Fruit fly (Drosophila melanogaster) whole organism, adult: Measurements from ENCODE around the gene unc80.

ENCODE experiments used
- CG11617 ChIP-seq: fragments of 200-800 bp; sonication (Bioruptor generic); optimal IDR thresholded peaks from 2 replicates; lab custom pipeline; 2017; ENCODE audit warnings: mild to moderate bottlenecking, missing biosample characterization, missing genetic modification reagents, missing genetic modification characterization
- CG12768 ChIP-seq: fragments of 200-800 bp; sonication (Bioruptor generic); optimal IDR thresholded peaks from 2 replicates; lab custom pipeline; 2017; ENCODE audit warnings: missing biosample characterization, missing genetic modification characterization, mild to moderate bottlenecking, moderate library complexity, missing genetic modification reagents
- CG14711 ChIP-seq: fragments of 200-800 bp; sonication (Bioruptor generic); optimal IDR thresholded peaks from 2 replicates; lab custom pipeline; 2018; ENCODE audit warnings: missing biosample characterization, mild to moderate bottlenecking, missing genetic modification characterization, moderate library complexity
- CG1620 ChIP-seq: fragments of 200-800 bp; sonication (Bioruptor generic); optimal IDR thresholded peaks from 2 replicates; lab custom pipeline; 2016; ENCODE audit warnings: missing biosample characterization, missing genetic modification characterization
- CG33017 ChIP-seq: fragments of 200-800 bp; sonication (Bioruptor generic); optimal IDR thresholded peaks from 2 replicates; lab custom pipeline; 2018; ENCODE audit warnings: missing biosample characterization, mild to moderate bottlenecking, missing genetic modification characterization, moderate library complexity
- CG5204 ChIP-seq: fragments of 200-800 bp; sonication (Bioruptor generic); optimal IDR thresholded peaks from 2 replicates; lab custom pipeline; 2016; ENCODE audit warnings: missing biosample characterization, missing genetic modification characterization
- CG7101 ChIP-seq: fragments of 200-800 bp; sonication (Bioruptor generic); optimal IDR thresholded peaks from 2 replicates; lab custom pipeline; 2018; ENCODE audit warnings: missing biosample characterization, mild to moderate bottlenecking, missing genetic modification characterization, moderate library complexity
- Clk ChIP-seq: fragments of 200-800 bp; sonication (Bioruptor generic); optimal IDR thresholded peaks from 2 replicates; lab custom pipeline; 2017; ENCODE audit warnings: missing biosample characterization, missing genetic modification characterization
- Crg-1 ChIP-seq: fragments of 200-800 bp; sonication (Bioruptor generic); optimal IDR thresholded peaks from 2 replicates; lab custom pipeline; 2016; ENCODE audit warnings: missing biosample characterization, missing genetic modification characterization
- Hr96 ChIP-seq: fragments of 200-800 bp; sonication (Bioruptor generic); optimal IDR thresholded peaks from 2 replicates; lab custom pipeline; 2016; ENCODE audit warnings: missing biosample characterization, missing genetic modification characterization
- Mnt ChIP-seq: fragments of 200-800 bp; sonication (Bioruptor generic); optimal IDR thresholded peaks from 2 replicates; lab custom pipeline; 2016; ENCODE audit warnings: missing biosample characterization, mild to moderate bottlenecking, missing genetic modification characterization
- bab1 ChIP-seq: fragments of 200-800 bp; sonication (Bioruptor generic); optimal IDR thresholded peaks from 3 replicates; lab custom pipeline; 2019; ENCODE audit warnings: missing biosample characterization, mild to moderate bottlenecking, missing genetic modification characterization, moderate library complexity
- cic ChIP-seq: fragments of 200-800 bp; sonication (Bioruptor generic); optimal IDR thresholded peaks from 2 replicates; lab custom pipeline; 2017; ENCODE audit warnings: missing biosample characterization, mild to moderate bottlenecking, missing genetic modification characterization, moderate library complexity
- cnc ChIP-seq, 2 experiments: fragments of >200 bp; optimal IDR thresholded peaks; 2 replicates each; lab custom pipeline; 2017
- kay ChIP-seq: fragments of 200-800 bp; sonication (Bioruptor generic); peaks from one replicate; lab custom pipeline; 2016; ENCODE audit warnings: missing biosample characterization, missing genetic modification characterization, borderline replicate concordance
- ovo ChIP-seq: fragments of 200-800 bp; sonication (Bioruptor generic); optimal IDR thresholded peaks from 2 replicates; lab custom pipeline; 2016; ENCODE audit warnings: missing biosample characterization, missing genetic modification characterization
- pad ChIP-seq: fragments of 200-800 bp; sonication (Bioruptor generic); optimal IDR thresholded peaks from 3 replicates; lab custom pipeline; 2017; ENCODE audit warnings: missing biosample characterization, missing genetic modification characterization, mild to moderate bottlenecking, moderate library complexity, missing genetic modification reagents
- tj ChIP-seq: fragments of 200-800 bp; sonication (Bioruptor generic); optimal IDR thresholded peaks from 3 replicates; lab custom pipeline; 2017; ENCODE audit warnings: missing biosample characterization, mild to moderate bottlenecking, missing genetic modification characterization, moderate library complexity
- toe ChIP-seq: fragments of 200-800 bp; sonication (Bioruptor generic); optimal IDR thresholded peaks from 2 replicates; lab custom pipeline; 2016; ENCODE audit warnings: missing biosample characterization, missing genetic modification characterization

The unc80 gene

DNA sequence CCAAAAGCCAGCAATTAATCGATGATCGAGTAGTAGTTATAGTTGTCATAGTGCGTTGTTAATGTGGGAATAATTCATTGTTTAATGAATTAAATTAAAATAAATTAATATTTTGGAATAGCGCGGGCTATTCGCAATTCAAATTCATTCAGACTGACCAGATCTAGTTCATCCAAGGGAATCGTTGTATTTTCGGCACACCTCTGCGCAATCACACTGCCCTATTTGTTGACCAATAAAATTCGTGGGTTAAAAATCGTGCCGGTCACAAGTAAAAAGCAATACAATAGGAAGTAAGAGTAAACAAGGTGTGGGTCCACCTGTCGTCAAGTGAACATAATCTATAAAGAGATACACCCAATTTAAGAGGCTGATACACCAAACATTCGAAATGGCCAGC lies 16.8 kb downstream of the unc80 start, which contains the start of gene CG12883:
TSS of gene CG12883 (plus strand) at position 273 of the 400 bp plus-strand sequence.
- TF ChIP-seq bab1 (GFP tag; lab: Kevin White, UChicago): peak; percentile 43
- TF ChIP-seq CG14711 (tag; lab: Kevin White, UChicago): no peak

DNA sequence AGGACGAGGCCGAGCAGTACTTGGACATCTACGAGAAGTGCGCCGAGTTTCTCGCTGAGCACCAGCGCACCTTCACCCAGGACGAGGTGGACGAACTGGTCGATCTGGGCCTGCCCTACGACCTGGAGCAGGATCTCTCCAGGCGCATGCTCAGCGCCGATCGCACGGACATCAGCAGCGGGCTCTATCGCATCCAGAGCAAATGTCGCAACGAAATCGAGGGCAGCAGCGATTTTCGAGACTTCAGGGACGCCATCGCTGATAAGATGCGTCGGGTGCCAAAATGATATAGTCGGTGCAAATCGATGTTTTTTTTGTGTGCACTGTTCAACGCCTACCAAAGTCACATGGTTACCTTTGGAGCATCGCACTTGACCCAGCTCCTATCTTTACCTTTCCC lies 17.4 kb downstream of the unc80 start:
- TF ChIP-seq kay (GFP tag; lab: Kevin White, UChicago) (no peak), toe (GFP tag; lab: Kevin White, UChicago) (no peak), Crg-1 (no peak), CG1620 (GFP tag; lab: Kevin White, UChicago) (no peak), CG12768 (GFP tag; lab: Kevin White, UChicago) (no peak), CG7101 (tag; lab: Kevin White, UChicago) (no peak), CG11617 (no peak), cic (GFP tag; lab: Kevin White, UChicago) (no peak), CG33017 (no peak)

DNA sequence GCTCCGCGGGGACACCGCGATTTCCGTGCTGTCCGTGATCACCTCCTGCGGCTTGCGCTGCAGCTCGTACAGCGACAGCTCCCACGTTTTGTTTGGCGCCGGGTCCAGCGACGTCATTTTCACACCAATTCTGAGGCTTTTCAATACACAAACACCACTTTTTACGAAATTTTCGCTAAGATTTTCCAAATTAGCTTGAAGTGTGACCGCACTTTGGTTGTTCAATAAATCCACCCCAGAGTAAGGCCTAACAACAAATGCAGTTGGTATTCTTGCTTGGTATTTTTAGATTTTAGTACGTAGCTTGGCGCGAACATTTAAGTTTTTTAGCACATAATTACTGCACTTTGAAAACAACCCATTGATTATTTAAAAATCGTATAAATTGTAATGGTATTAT lies 19.6 kb downstream of the unc80 start, which contains the start of gene Sce:
TSS of gene Sce (minus strand) at position 231 of the 400 bp plus-strand sequence.
- TF ChIP-seq CG5204 (GFP tag; lab: Kevin White, UChicago): no peak
- TF ChIP-seq CG11617: no peak
- no peak for TF ChIP-seq CG7101 (tag; lab: Kevin White, UChicago)
- TF ChIP-seq tj (GFP tag; lab: Kevin White, UChicago): no peak
- no peak for TF ChIP-seq CG14711 (tag; lab: Kevin White, UChicago)
- TF ChIP-seq kay (GFP tag; lab: Kevin White, UChicago): no peak
- TF ChIP-seq ovo (GFP tag; lab: Kevin White, UChicago): no peak
- TF ChIP-seq CG12768 (GFP tag; lab: Kevin White, UChicago): no peak
- TF ChIP-seq cnc (optimal IDR thresholded peaks at IDR 0.05; lab: Kevin White, UChicago): no peak
- TF ChIP-seq toe (GFP tag; lab: Kevin White, UChicago): no peak
- no peak for TF ChIP-seq bab1 (GFP tag; lab: Kevin White, UChicago)
- no peak for TF ChIP-seq Hr96 (GFP tag; lab: Kevin White, UChicago)
- TF ChIP-seq Crg-1: no peak
- no peak for TF ChIP-seq Mnt (GFP tag; lab: Kevin White, UChicago)
- TF ChIP-seq CG1620 (GFP tag; lab: Kevin White, UChicago): no peak
- no peak for TF ChIP-seq Clk (GFP tag; lab: Kevin White, UChicago)
- no peak for TF ChIP-seq pad (GFP tag; lab: Kevin White, UChicago)

DNA sequence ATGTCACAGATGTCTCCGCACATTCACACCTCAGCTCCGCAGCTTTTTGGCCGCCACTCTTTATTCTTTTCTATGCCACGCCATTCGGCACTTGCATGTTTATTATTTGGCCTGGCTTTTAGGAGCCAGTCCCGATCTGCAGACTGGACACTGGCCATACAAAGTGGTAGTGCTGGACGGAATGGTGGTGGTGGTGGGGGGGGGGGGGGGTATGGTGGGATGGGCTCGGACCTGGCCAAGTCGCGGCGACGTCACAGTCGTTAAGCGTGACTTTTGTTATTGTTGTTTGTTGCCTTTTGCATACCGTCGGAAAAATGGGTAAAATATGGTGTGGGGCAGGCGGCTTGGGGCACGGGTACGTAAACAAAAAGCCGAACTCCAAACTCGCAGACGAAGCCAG lies 22.8 kb downstream of the unc80 start:
- TF ChIP-seq kay (GFP tag; lab: Kevin White, UChicago) (peak; percentile 28), CG11617 (no peak)

DNA sequence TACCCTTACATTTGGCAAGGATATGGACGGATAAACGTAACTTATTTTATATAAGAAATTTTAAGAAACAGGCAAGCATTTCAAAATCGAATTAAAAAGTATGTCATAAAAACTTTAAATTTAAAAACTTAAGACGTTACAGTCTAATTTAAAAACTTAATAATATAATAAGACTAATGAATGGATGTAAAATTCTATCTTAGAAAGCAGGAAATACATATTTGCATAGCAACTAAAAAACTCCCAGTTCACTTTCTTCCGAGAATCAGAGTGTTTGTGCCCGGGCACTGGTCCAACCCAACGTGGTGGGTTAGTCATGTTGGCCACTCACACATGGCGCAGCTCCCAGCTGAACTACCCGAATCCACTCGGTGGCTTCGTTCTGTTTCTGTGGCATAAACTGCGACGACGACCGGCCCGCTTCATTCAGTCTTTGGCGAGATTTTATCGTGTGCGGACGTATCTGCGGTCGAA lies 23.3 kb downstream of the unc80 start, which contains the start of gene CG12880:
TSS of gene CG12880 (plus strand) at position 424 of the 474 bp plus-strand sequence.
- TF ChIP-seq Hr96 (GFP tag; lab: Kevin White, UChicago) (no peak), tj (GFP tag; lab: Kevin White, UChicago) (no peak), Mnt (GFP tag; lab: Kevin White, UChicago) (no peak), kay (GFP tag; lab: Kevin White, UChicago) (no peak), cnc (optimal IDR thresholded peaks at IDR 0.05; lab: Kevin White, UChicago) (no peak), CG5204 (GFP tag; lab: Kevin White, UChicago) (no peak)

DNA sequence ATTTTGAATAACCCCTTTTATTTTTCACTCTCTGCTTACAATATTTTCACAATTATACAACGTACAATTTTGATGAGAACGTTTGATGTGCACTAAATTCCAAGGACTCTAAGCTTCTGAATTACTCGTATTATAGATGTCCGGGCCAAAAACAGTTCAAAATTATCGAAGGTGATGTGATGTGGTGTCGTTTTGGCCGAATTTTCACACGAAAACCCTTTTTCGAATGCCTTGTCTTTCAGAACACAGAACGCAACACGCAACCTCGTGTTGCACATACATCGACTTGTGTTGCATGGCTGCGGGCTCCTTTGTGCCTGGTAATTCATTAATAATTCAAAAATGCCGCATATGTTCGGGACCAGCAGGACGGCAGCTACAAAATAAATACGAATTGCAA lies 25.8 kb downstream of the unc80 start, which contains the start of gene CG31055:
TSS of gene CG31055 (minus strand) at position 101 of the 400 bp plus-strand sequence.
- TF ChIP-seq CG7101 (tag; lab: Kevin White, UChicago): no peak
- TF ChIP-seq toe (GFP tag; lab: Kevin White, UChicago): no peak
- no peak for TF ChIP-seq tj (GFP tag; lab: Kevin White, UChicago)

DNA sequence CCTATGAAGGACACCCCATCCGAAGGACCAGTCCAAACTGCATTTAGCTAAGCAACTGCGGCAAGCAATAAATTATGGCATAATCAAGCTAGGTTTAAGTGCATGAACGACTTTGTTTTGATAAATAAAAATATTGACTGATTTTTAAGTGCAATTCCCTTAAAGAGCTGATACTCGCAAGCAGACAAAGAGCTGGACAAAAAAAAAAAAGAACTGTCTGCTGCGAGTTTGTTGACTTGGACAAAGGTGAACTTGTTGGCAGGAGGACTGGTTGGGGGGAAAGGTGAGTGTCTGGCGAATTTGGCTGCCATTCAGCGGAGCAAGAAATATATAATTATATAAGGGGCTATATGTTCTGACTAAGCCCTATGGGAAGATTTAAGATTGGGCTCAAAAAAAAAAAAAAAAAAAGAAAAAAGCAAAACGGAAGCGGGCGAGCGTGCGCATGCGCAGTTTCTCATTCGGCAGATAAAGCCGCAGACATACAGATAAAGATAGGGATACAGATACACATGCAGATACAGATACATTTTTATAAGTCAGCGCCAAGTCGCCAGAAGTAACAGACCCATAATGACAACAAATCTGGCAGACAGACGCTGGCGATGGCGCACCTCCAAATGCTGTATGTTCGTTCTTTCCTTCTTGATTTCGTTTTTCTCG lies 30.5 kb downstream of the unc80 start:
- no peak for TF ChIP-seq Crg-1
- TF ChIP-seq Hr96 (GFP tag; lab: Kevin White, UChicago): no peak
- TF ChIP-seq CG12768 (GFP tag; lab: Kevin White, UChicago): no peak
- no peak for TF ChIP-seq ovo (GFP tag; lab: Kevin White, UChicago)
- TF ChIP-seq CG5204 (GFP tag; lab: Kevin White, UChicago): no peak
- TF ChIP-seq CG33017: no peak
- no peak for TF ChIP-seq kay (GFP tag; lab: Kevin White, UChicago)
- TF ChIP-seq CG11617: no peak
- TF ChIP-seq CG7101 (tag; lab: Kevin White, UChicago): no peak
- TF ChIP-seq CG1620 (GFP tag; lab: Kevin White, UChicago): no peak
- TF ChIP-seq cnc (optimal IDR thresholded peaks at IDR 0.05; lab: Kevin White, UChicago): no peak
- no peak for TF ChIP-seq tj (GFP tag; lab: Kevin White, UChicago)
- TF ChIP-seq Clk (GFP tag; lab: Kevin White, UChicago): no peak
- no peak for TF ChIP-seq toe (GFP tag; lab: Kevin White, UChicago)
